Worm (Caenorhabditis elegans) whole organism, mixed stage, embryonic: ENCODE data around the gene R03D7.8.
A peak's percentile ranks its signal among the peaks of the same experiment; 100 is the strongest.

Experiments
- blmp-1 ChIP-seq: fragments of 150-350 bp; optimal IDR thresholded peaks from 2 replicates; lab custom pipeline; 2014; ENCODE audit warnings: missing biosample characterization, missing genetic modification characterization
- ceh-39 ChIP-seq: fragments of 150-350 bp; optimal IDR thresholded peaks from 2 replicates; lab custom pipeline; 2014; ENCODE audit warnings: missing biosample characterization, missing genetic modification characterization
- mab-5 ChIP-seq: fragments of 150-350 bp; optimal IDR thresholded peaks from 2 replicates; lab custom pipeline; 2014; ENCODE audit warnings: missing biosample characterization, missing genetic modification characterization
- mep-1 ChIP-seq: fragments of 150-350 bp; optimal IDR thresholded peaks from 2 replicates; lab custom pipeline; 2017; ENCODE audit warnings: missing biosample characterization, missing genetic modification reagents, missing genetic modification characterization, inconsistent platforms
- nhr-12 ChIP-seq: fragments of 150-350 bp; optimal IDR thresholded peaks from 2 replicates; lab custom pipeline; 2014; ENCODE audit warnings: missing biosample characterization, missing genetic modification characterization
- unc-62 ChIP-seq: fragments of 150-350 bp; optimal IDR thresholded peaks from 2 replicates; lab custom pipeline; 2014; ENCODE audit warnings: missing biosample characterization, missing genetic modification reagents, missing genetic modification characterization

DNA sequence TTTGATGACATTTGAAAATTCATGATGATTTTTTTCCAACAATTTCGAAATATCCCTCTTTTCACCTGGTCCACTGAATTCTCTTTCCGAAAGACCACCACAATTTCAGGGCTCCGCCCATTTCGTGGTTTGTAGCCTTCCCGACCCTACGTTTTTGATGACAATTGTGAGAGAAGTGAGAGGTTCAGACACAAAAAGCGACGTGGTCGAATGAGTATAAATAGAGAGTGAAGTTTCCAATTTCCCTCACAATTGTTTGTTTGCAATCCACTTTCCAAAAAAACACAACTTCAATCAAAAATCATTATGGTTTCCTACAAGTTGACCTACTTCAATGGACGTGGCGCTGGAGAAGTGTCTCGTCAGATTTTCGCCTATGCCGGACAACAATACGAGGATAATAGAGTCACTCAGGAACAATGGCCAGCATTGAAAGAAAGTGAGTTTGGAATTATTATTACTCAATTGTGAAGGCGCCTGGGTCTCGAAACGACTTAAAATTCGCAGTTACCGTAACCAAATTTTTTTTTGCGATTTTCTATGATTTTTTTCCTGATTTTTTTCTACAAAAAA lies 6.5 kb downstream of the R03D7.8 start, which contains the start of gene gst-5:
- TF ChIP-seq mep-1 (tag; lab: Kevin White, UChicago) (no peak), mab-5 (no peak), unc-62 (GFP tag; lab: Kevin White, UChicago) (no peak), ceh-39 (tag; lab: Kevin White, UChicago) (no peak), blmp-1 (tag; lab: Kevin White, UChicago) (peak; percentile 6), nhr-12 (no peak)
